Fruit fly (Drosophila melanogaster) whole organism, wandering third instar larva: Measurements from ENCODE around the gene CG12521.

Experiments used
- N ChIP-seq: fragments of >200 bp; optimal IDR thresholded peaks from 2 replicates; lab custom pipeline; 2018; ENCODE audit warnings: missing biosample characterization, missing external identifiers, missing genetic modification characterization
- psq ChIP-seq: fragments of 200-800 bp; sonication (Bioruptor generic); optimal IDR thresholded peaks from 3 replicates; lab custom pipeline; 2017; ENCODE audit warnings: missing biosample characterization, mild to moderate bottlenecking, missing genetic modification characterization, moderate library complexity
- rgr ChIP-seq: fragments of 200-800 bp; sonication (Bioruptor generic); optimal IDR thresholded peaks from 3 replicates; lab custom pipeline; 2016; ENCODE audit warnings: missing biosample characterization, mild to moderate bottlenecking, missing genetic modification characterization

DNA sequence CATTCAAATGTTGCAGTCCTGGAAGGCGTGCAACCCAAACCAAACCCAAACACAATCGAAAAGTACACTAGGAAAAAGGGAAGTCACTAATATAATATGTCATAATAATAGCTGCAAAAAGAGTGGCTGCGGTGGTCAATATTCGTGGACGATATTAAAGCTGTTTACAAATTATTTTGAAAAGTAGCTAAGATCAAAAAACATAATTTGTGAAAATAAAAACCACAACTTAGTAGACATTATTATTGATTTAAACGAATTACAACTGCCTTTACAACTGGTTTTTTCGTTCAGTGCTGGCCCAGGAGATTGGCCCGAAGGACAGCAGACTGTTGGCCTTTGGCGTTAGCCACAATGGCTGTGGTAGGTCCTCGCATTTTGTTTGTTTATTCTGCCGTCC is 11.1 kb upstream of the CG12521 start:
- TF ChIP-seq psq (no peak), N (GFP tag; lab: Kevin White, UChicago) (no peak), rgr (GFP tag; lab: Kevin White, UChicago) (no peak)
